Worm (Caenorhabditis elegans) whole organism, L3 larva: ENCODE measurements around the gene M6.11.
A peak's percentile ranks its signal among the peaks of the same experiment; 100 is the strongest.

Source experiments
- R02D3.7 ChIP-seq: fragments of 150-350 bp; optimal IDR thresholded peaks from 2 replicates; lab custom pipeline; 2014; ENCODE audit warnings: missing biosample characterization, missing genetic modification characterization
- ama-1 ChIP-seq: fragments of 150-350 bp; optimal IDR thresholded peaks from 2 replicates; lab custom pipeline; 2018
- nfya-1 ChIP-seq: sonication (generic microtip); optimal IDR thresholded peaks from 2 replicates; lab custom pipeline; 2017; ENCODE audit warnings: missing genetic modification characterization, mild to moderate bottlenecking, missing compliant biosample characterization, antibody characterized with exemption, moderate library complexity; ENCODE audit not compliant: insufficient read depth
- nhr-28 ChIP-seq: fragments of 150-350 bp; optimal IDR thresholded peaks from 2 replicates; lab custom pipeline; 2014; ENCODE audit warnings: missing biosample characterization, missing genetic modification characterization
- pha-4 ChIP-seq: fragments of 150-350 bp; optimal IDR thresholded peaks from 2 replicates; lab custom pipeline; 2014; ENCODE audit warnings: missing biosample characterization, missing genetic modification reagents, missing genetic modification characterization
- skn-1 ChIP-seq: fragments of 150-350 bp; optimal IDR thresholded peaks from 2 replicates; lab custom pipeline; 2014; ENCODE audit warnings: missing biosample characterization, missing genetic modification characterization
- tbx-2 ChIP-seq: sonication (generic microtip); optimal IDR thresholded peaks from 2 replicates; lab custom pipeline; 2016; ENCODE audit warnings: mild to moderate bottlenecking, missing genetic modification characterization, missing compliant biosample characterization
- unc-39 ChIP-seq: sonication (generic microtip); optimal IDR thresholded peaks from 4 replicates; lab custom pipeline; 2017; ENCODE audit warnings: missing biosample characterization, missing genetic modification characterization
- zag-1 ChIP-seq: fragments of 150-350 bp; optimal IDR thresholded peaks from 2 replicates; lab custom pipeline; 2014; ENCODE audit warnings: missing biosample characterization, missing genetic modification characterization

DNA sequence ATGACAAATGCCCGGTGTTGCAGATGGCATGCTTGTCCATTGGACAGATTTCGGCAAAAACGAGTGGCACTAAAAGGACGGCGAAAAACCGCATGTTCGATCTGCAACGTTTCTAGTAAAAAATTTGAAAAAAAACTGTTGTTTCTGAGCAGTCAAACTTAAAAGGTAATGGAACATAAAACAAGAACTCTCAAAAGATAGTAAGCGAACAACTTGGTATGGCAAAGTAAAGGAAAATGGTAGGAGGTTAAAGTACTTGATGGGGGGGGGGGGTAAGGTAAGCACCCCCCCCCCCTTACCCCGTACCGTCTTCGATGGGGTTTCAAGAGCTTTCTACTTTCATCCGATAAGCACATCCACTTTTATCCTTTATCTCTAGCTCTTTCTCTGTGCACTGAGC is 32.9 kb downstream of the M6.11 start, which contains the start of gene F13C5.5:
- TF ChIP-seq skn-1 (no peak), nfya-1 (tag; lab: Kevin White, UChicago) (no peak), zag-1 (tag; lab: Kevin White, UChicago) (no peak), tbx-2 (tag; lab: Kevin White, UChicago) (no peak), pha-4 (tag; lab: Kevin White, UChicago) (peak; percentile 24), R02D3.7 (tag; lab: Kevin White, UChicago) (no peak), ama-1 (lab: Kevin White, UChicago) (no peak), unc-39 (tag; lab: Kevin White, UChicago) (no peak), nhr-28 (no peak)
